Worm (Caenorhabditis elegans): ENCODE measurements around the gene him-5.
A peak's percentile ranks its signal among the peaks of the same experiment; 100 is the strongest.

The him-5 gene

DNA sequence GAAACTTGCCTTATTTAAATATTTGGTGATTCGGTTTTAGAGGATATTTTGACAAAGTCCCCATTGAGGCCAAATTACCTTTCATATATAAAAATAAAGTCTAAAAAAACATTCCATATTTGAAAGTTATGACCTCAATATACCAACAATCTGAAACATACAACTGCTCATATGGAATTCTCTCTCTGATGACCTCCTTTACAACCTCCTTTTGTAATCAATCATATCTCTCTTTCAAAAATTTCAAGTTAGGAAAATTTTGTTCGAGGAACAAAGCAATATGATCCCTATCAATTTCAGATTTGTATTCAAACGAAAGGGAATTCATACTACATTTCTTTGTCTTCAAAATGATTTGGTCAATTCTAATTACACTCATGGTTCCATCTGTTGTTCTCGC is 10.7 kb upstream of the him-5 start, which contains the start of gene D1086.6:
TSS of gene D1086.6 (plus strand) at position 301 of the 400 bp plus-strand sequence.
- TF ChIP-seq lin-1 (GFP tag; IDR thresholded peaks at IDR 0.05), result no peak
- no peak for TF ChIP-seq dve-1 (tag; optimal IDR thresholded peaks at IDR 0.05; ENCODE audit: insufficient read depth)
- TF ChIP-seq mep-1 (tag; optimal IDR thresholded peaks at IDR 0.05), result no peak
- no peak for TF ChIP-seq ceh-32 (tag; optimal IDR thresholded peaks at IDR 0.05; ENCODE audit: poor library complexity)
- TF ChIP-seq Y48G9A.11 (GFP tag; IDR thresholded peaks at IDR 0.05), result no peak

DNA sequence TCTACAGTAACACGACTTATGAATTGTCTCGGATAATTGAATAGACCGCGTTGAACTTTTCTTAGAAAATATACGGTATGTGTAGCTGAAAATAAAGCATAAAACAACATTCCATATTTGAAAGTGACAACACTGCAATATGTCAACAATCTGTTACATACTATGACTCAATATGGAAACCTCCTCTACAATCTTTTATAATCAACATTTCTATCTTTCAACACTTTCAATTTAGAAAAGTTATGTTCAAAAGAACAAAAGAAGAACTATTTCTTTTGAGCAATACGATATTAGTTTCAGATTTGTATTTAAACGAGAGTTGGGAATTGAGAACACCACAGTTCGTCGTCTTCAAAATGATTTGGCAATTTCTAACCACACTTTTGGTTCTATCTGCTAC is 7.8 kb upstream of the him-5 start, which contains the start of gene D1086.10:
TSS of gene D1086.10 (plus strand) at position 301 of the 400 bp plus-strand sequence.
- TF ChIP-seq spr-3 (GFP tag; optimal IDR thresholded peaks at IDR 0.05) (no peak), F26F4.8 (GFP tag; conservative IDR thresholded peaks at IDR 0.05) (no peak), F44E2.7 (GFP tag; IDR thresholded peaks at IDR 0.05) (no peak), dve-1 (tag; optimal IDR thresholded peaks at IDR 0.05; ENCODE audit: insufficient read depth) (peak; percentile 38), lin-1 (GFP tag; IDR thresholded peaks at IDR 0.05) (no peak), nhr-25 (tag; optimal IDR thresholded peaks at IDR 0.05; ENCODE audit: borderline replicate concordance, insufficient read depth) (no peak), Y75B8A.6 (GFP tag; IDR thresholded peaks at IDR 0.05) (no peak)

DNA sequence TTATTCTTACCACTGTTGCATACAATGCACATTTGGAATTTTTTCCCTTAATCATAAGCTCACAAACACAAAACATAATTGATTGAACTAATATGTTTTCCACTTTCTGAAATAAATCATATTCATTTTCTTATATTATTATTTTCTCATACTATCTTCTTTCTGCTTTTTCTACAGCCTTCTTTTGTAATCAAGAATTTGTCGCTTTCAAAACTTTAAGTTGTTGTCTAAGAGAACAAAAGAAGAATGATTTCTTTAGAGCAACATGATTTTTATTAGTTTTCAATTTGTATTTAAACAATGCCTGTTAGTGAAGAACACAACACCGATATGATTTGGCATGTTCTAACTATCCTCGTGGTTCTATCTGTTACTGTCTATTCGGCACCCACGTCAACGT is 6.3 kb upstream of the him-5 start, which contains the start of gene D1086.7:
TSS of gene D1086.7 (plus strand) at position 301 of the 400 bp plus-strand sequence.
- TF ChIP-seq unc-62 (GFP tag; optimal IDR thresholded peaks at IDR 0.05 in 1 of 2), result peak in 1 of 2 experiments; percentile 49
- no peak for TF ChIP-seq unc-62 (tag; optimal IDR thresholded peaks at IDR 0.05)
- TF ChIP-seq D1046.2 (GFP tag; IDR thresholded peaks at IDR 0.05), result no peak

DNA sequence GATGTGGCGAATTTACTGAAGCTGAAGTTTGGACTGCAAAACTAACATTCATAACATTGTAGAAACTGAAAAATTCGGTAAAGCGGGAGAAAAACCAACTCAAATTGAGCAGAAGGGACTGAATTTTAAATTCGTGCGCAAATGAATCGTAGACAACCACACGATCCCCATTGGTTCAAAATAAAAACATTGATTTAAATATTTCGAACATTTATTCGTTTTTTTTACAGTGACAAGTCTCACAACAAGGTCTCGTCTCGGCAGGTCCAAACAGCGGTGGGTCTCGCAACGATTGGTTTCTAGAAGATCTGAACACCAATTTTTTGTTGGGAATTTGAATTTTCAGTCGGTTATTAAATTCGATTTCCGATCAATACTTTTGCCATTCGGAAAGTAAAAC is 4.6 kb upstream of the him-5 start, which contains the start of gene D1086.18:
TSS of gene D1086.18 (plus strand) at position 301 of the 400 bp plus-strand sequence.
- TF ChIP-seq lin-38 (GFP tag; IDR thresholded peaks at IDR 0.05) (no peak), rbr-2 (tag; optimal IDR thresholded peaks at IDR 0.05) (no peak), sdz-12 (GFP tag; optimal IDR thresholded peaks at IDR 0.05) (no peak), vab-7 (GFP tag; IDR thresholded peaks at IDR 0.05) (no peak), T20F7.1 (GFP tag; optimal IDR thresholded peaks at IDR 0.05) (no peak), ZK337.2 (GFP tag; IDR thresholded peaks at IDR 0.05) (no peak), ctbp-1 (GFP tag; IDR thresholded peaks at IDR 0.05) (no peak), snpc-4 (tag; optimal IDR thresholded peaks at IDR 0.05) (no peak), F44E2.7 (GFP tag; IDR thresholded peaks at IDR 0.05) (no peak), madf-5 (GFP tag; IDR thresholded peaks at IDR 0.05) (no peak), mxl-3 (GFP tag; optimal IDR thresholded peaks at IDR 0.05) (no peak), ceh-62 (tag; optimal IDR thresholded peaks at IDR 0.05) (no peak), madf-9 (GFP tag; conservative IDR thresholded peaks at IDR 0.05) (no peak), duxl-1 (tag; optimal IDR thresholded peaks at IDR 0.05; ENCODE audit: poor library complexity) (no peak), zfp-2 (tag; optimal IDR thresholded peaks at IDR 0.05) (no peak)

DNA sequence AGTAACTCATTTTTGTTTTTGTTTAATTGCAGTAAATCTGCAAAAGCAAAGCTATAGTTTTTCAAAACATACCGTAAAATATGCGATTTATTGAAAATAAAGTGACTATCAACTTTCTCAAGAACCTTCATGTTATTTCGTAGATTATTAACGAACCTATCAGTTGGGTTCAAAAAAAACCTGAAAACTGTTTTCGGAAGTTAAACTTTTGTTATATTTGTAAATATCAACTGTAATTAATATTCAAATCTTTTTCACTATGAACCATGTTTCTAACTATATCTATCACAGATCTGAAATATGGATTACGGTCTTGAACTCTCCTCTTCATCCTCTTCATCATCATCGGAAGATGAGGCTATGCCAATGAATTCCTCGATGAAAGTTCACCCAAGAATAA is 2.2 kb upstream of the him-5 start, which contains the start of gene D1086.19:
TSS of gene D1086.19 (plus strand) at position 301 of the 400 bp plus-strand sequence.
- TF ChIP-seq sdz-12 (GFP tag; optimal IDR thresholded peaks at IDR 0.05), result no peak
- no peak for TF ChIP-seq snpc-4 (tag; optimal IDR thresholded peaks at IDR 0.05)
- TF ChIP-seq zfp-2 (tag; optimal IDR thresholded peaks at IDR 0.05), result no peak
- TF ChIP-seq nhr-10 (tag; optimal IDR thresholded peaks at IDR 0.05), result no peak
- no peak for TF ChIP-seq ztf-11 (tag; optimal IDR thresholded peaks at IDR 0.05)
- TF ChIP-seq ztf-7 (tag; optimal IDR thresholded peaks at IDR 0.05), result no peak
- no peak for TF ChIP-seq pha-4 (GFP tag; IDR thresholded peaks at IDR 0.05)
- no peak for TF ChIP-seq pha-4 (tag; optimal IDR thresholded peaks at IDR 0.05)
- no peak for TF ChIP-seq mes-2 (tag; optimal IDR thresholded peaks at IDR 0.05; ENCODE audit: poor library complexity, severe bottlenecking)
- no peak for TF ChIP-seq tag-97 (GFP tag; IDR thresholded peaks at IDR 0.05)
- no peak for TF ChIP-seq mxl-2 (GFP tag; conservative IDR thresholded peaks at IDR 0.05)
- TF ChIP-seq hmg-1.1 (GFP tag; IDR thresholded peaks at IDR 0.05), result no peak
- no peak for TF ChIP-seq cey-2 (tag; optimal IDR thresholded peaks at IDR 0.05; ENCODE audit: borderline replicate concordance, insufficient read depth)
- no peak for TF ChIP-seq spr-1 (tag; optimal IDR thresholded peaks at IDR 0.05)
- no peak for TF ChIP-seq dmd-6 (GFP tag; IDR thresholded peaks at IDR 0.05)
- TF ChIP-seq hif-1 (tag; optimal IDR thresholded peaks at IDR 0.05), result no peak
- no peak for TF ChIP-seq tra-1 (GFP tag; IDR thresholded peaks at IDR 0.05)
- TF ChIP-seq daf-12 (tag; optimal IDR thresholded peaks at IDR 0.05), result no peak
- no peak for TF ChIP-seq madf-9 (GFP tag; conservative IDR thresholded peaks at IDR 0.05)
- TF ChIP-seq mdl-1 (tag; optimal IDR thresholded peaks at IDR 0.05), result no peak
